Worm (Caenorhabditis elegans) whole organism, L2 larva: ENCODE results near the gene ZK470.4.

ENCODE experiments used
- elt-3 ChIP-seq: sonication (generic microtip); optimal IDR thresholded peaks from 2 replicates; lab custom pipeline; 2017; ENCODE audit warnings: missing biosample characterization, missing genetic modification characterization
- ztf-11 ChIP-seq: sonication (generic microtip); optimal IDR thresholded peaks from 2 replicates; lab custom pipeline; 2017; ENCODE audit warnings: missing biosample characterization, missing genetic modification characterization

- TF ChIP-seq ztf-11 (tag; lab: Kevin White, UChicago): no peak
- no peak for TF ChIP-seq elt-3
Observed at ce11 chrX:4125165-4125803, 14.3 kb downstream of the ZK470.4 start.
